Fruit fly (Drosophila melanogaster): Measurements from ENCODE around the gene CG43317.

The CG43317 gene

dm6 chr3R:15816276-15816675 lies 17.9 kb downstream of the CG43317 start (continued):
- TF ChIP-seq CG18619 (GFP tag; optimal IDR thresholded peaks at IDR 0.05) (no peak), lov (optimal IDR thresholded peaks at IDR 0.05) (no peak), lov (GFP tag; IDR thresholded peaks at IDR 0.05) (no peak), Chrac-16 (GFP tag; optimal IDR thresholded peaks at IDR 0.05) (no peak), CG7963 (GFP tag; IDR thresholded peaks at IDR 0.05; ENCODE audit: partially characterized antibody) (no peak), phol (tag; optimal IDR thresholded peaks at IDR 0.05) (peak; percentile 7), CG2116 (GFP tag; optimal IDR thresholded peaks at IDR 0.05) (no peak), D19A (tag; optimal IDR thresholded peaks at IDR 0.05) (no peak), fu2 (GFP tag; optimal IDR thresholded peaks at IDR 0.05) (no peak), h (optimal IDR thresholded peaks at IDR 0.05) (no peak), CG3726 (GFP tag; IDR thresholded peaks at IDR 0.05) (no peak), H15 (GFP tag; IDR thresholded peaks at IDR 0.05) (0 out of 3 replicates have a peak, but pooled peaks have one; percentile 22), tgo (GFP tag; IDR thresholded peaks at IDR 0.05) (0 out of 3 replicates have a peak, but pooled peaks have one; percentile 13), CG11456 (GFP tag; IDR thresholded peaks at IDR 0.05) (peak; percentile 57; the same call in 1 of the 3 replicates), CG31388 (GFP tag; optimal IDR thresholded peaks at IDR 0.05) (no peak), slbo (GFP tag; IDR thresholded peaks at IDR 0.05) (no peak), CG6813 (GFP tag; optimal IDR thresholded peaks at IDR 0.05) (no peak), CG12659 (GFP tag; optimal IDR thresholded peaks at IDR 0.05) (no peak), ERR (GFP tag; optimal IDR thresholded peaks at IDR 0.05) (no peak), run (tag; optimal IDR thresholded peaks at IDR 0.05) (no peak), sim (GFP tag; IDR thresholded peaks at IDR 0.05) (no peak), CG18011 (GFP tag; optimal IDR thresholded peaks at IDR 0.05) (no peak), CG30403 (GFP tag; optimal IDR thresholded peaks at IDR 0.05) (no peak), Gsc (GFP tag; IDR thresholded peaks at IDR 0.05) (no peak), gt (GFP tag; IDR thresholded peaks at IDR 0.05) (no peak), Nf-YA (GFP tag; IDR thresholded peaks at IDR 0.05) (no peak), CG10274 (GFP tag; optimal IDR thresholded peaks at IDR 0.05) (no peak), trem (tag; optimal IDR thresholded peaks at IDR 0.05) (no peak), ATbp (GFP tag; optimal IDR thresholded peaks at IDR 0.05) (peak; percentile 1), CG11504 (tag; optimal IDR thresholded peaks at IDR 0.05) (no peak), CG12391 (tag; optimal IDR thresholded peaks at IDR 0.05) (no peak), CG4820 (GFP tag; optimal IDR thresholded peaks at IDR 0.05) (peak; percentile 17), CG15514 (GFP tag; optimal IDR thresholded peaks at IDR 0.05) (no peak), Meics (GFP tag; optimal IDR thresholded peaks at IDR 0.05) (no peak), sisA (GFP tag; IDR thresholded peaks at IDR 0.05) (peak; percentile 60), CG6272 (GFP tag; IDR thresholded peaks at IDR 0.05) (no peak), CG1647 (GFP tag; optimal IDR thresholded peaks at IDR 0.05) (no peak), Pdp1 (GFP tag; optimal IDR thresholded peaks at IDR 0.05) (peak in 1 of 2 experiments; percentile 2), CG5245 (GFP tag; optimal IDR thresholded peaks at IDR 0.05) (peak; percentile 1), sc (optimal IDR thresholded peaks at IDR 0.05) (no peak), sc (GFP tag; optimal IDR thresholded peaks at IDR 0.05) (no peak), mld (GFP tag; IDR thresholded peaks at IDR 0.05; ENCODE audit: partially characterized antibody) (no peak), pum (GFP tag; optimal IDR thresholded peaks at IDR 0.05) (no peak), CG2129 (GFP tag; IDR thresholded peaks at IDR 0.05; ENCODE audit: partially characterized antibody) (no peak), B-H1 (GFP tag; IDR thresholded peaks at IDR 0.05) (peak; percentile 16; the same call in 1 of the 3 replicates), pho (GFP tag; optimal IDR thresholded peaks at IDR 0.05) (no peak), CG15011 (GFP tag; optimal IDR thresholded peaks at IDR 0.05) (no peak), CG7372 (GFP tag; IDR thresholded peaks at IDR 0.05) (no peak), ind (GFP tag; optimal IDR thresholded peaks at IDR 0.05) (peak; percentile 17), CG42726 (GFP tag; IDR thresholded peaks at IDR 0.05; ENCODE audit: partially characterized antibody) (no peak), ap (GFP tag; IDR thresholded peaks at IDR 0.05) (no peak), CG10959 (GFP tag; IDR thresholded peaks at IDR 0.05) (peak; percentile 53; the same call in 1 of the 2 replicates)

Measured in whole organism, embryonic.